Fruit fly (Drosophila melanogaster) whole organism, embryonic: ENCODE results near the gene mwh.

Experiments
- B-H2 ChIP-seq: fragments of 200-800 bp; sonication (Bioruptor generic); optimal IDR thresholded peaks from 2 replicates; lab custom pipeline; 2018; ENCODE audit warnings: missing biosample characterization, mild to moderate bottlenecking, missing genetic modification characterization
- CG10565 ChIP-seq: fragments of 200-800 bp; sonication (Bioruptor generic); optimal IDR thresholded peaks from 3 replicates; lab custom pipeline; 2016; ENCODE audit warnings: missing biosample characterization, mild to moderate bottlenecking, missing genetic modification characterization
- CG5245 ChIP-seq: fragments of 200-800 bp; sonication (Bioruptor generic); optimal IDR thresholded peaks from 3 replicates; lab custom pipeline; 2016; ENCODE audit warnings: missing biosample characterization, missing genetic modification characterization
- CG6854 ChIP-seq: fragments of 200-800 bp; sonication (Bioruptor generic); optimal IDR thresholded peaks from 3 replicates; lab custom pipeline; 2017; ENCODE audit warnings: missing biosample characterization, mild to moderate bottlenecking, missing genetic modification characterization
- CkIIα-i1 ChIP-seq: fragments of 200-800 bp; sonication (Bioruptor generic); IDR thresholded peaks from 2 replicates; pipeline ENCODE4 v1.3.6; 2022; ENCODE audit warnings: missing biosample characterization, missing genetic modification characterization
- Jarid2 ChIP-seq: fragments of 200-800 bp; sonication (Bioruptor generic); optimal IDR thresholded peaks from 3 replicates; lab custom pipeline; 2017; ENCODE audit warnings: mild to moderate bottlenecking, missing biosample characterization, missing genetic modification reagents, missing genetic modification characterization
- Ssrp ChIP-seq: fragments of 200-800 bp; sonication (Bioruptor generic); optimal IDR thresholded peaks from 2 replicates; lab custom pipeline; 2018; ENCODE audit warnings: missing biosample characterization, mild to moderate bottlenecking, missing genetic modification characterization, moderate library complexity
- lola ChIP-seq, 3 experiments: fragments of >200 bp in 2 of 3; fragments of 200-800 bp in 1 of 3; sonication (Bioruptor generic) in 1 of 3; optimal IDR thresholded peaks; 2 replicates each; lab custom pipeline; 2017 to 2019; ENCODE audit warnings: missing biosample characterization in 3 of 3, missing genetic modification characterization in 3 of 3, mild to moderate bottlenecking in 1 of 3, moderate library complexity in 1 of 3
- pum ChIP-seq: fragments of 200-800 bp; sonication (Bioruptor generic); optimal IDR thresholded peaks from 2 replicates; lab custom pipeline; 2016; ENCODE audit warnings: missing biosample characterization, missing genetic modification characterization
- schlank ChIP-seq: fragments of 200-800 bp; sonication (Bioruptor generic); optimal IDR thresholded peaks from 2 replicates; lab custom pipeline; 2018; ENCODE audit warnings: missing biosample characterization, mild to moderate bottlenecking, missing genetic modification characterization
- tap ChIP-seq: fragments of 200-800 bp; optimal IDR thresholded peaks from 3 replicates; lab custom pipeline; 2019; ENCODE audit warnings: missing biosample characterization, mild to moderate bottlenecking, missing genetic modification characterization, moderate library complexity
- tup ChIP-seq: fragments of 200-800 bp; sonication (Bioruptor generic); optimal IDR thresholded peaks from 2 replicates; lab custom pipeline; 2016; ENCODE audit warnings: missing biosample characterization, mild to moderate bottlenecking, missing genetic modification characterization, moderate library complexity

DNA sequence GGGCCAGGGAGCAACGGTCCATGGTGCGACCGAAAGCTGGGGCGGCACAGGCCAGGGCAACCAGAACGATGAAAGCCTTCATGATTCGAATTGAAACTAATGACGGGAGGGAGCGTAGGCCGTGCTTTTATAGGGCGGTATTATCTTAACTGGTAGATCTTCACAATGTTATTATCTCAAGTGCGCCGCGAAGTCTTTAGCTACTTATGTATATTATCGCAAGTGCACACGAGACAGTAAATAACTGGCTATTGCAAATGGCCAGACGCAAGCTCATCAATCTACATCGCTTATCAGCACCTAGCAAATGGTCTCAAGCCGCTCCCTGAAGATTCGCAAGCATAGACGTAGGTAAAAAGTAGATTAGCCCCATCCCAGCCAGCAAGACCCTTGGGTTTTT is 10.5 kb downstream of the mwh start, which contains the start of gene LysD:
- no peak for TF ChIP-seq Jarid2
- TF ChIP-seq tap (tag; lab: Kevin White, UChicago): no peak
- no peak for TF ChIP-seq CG5245 (GFP tag; lab: Kevin White, UChicago)
- no peak for TF ChIP-seq tup (GFP tag; lab: Kevin White, UChicago)
- TF ChIP-seq lola (GFP tag; optimal IDR thresholded peaks at IDR 0.05; lab: Kevin White, UChicago): no peak
- TF ChIP-seq Ssrp: no peak
- no peak for TF ChIP-seq CG6854 (GFP tag; lab: Kevin White, UChicago)
- no peak for TF ChIP-seq CG10565 (GFP tag; lab: Kevin White, UChicago)
- no peak for TF ChIP-seq schlank (tag; lab: Kevin White, UChicago)
- TF ChIP-seq CkIIα-i1 (GFP tag; lab: Robert Waterston, UW): no peak
- no peak for TF ChIP-seq B-H2 (GFP tag; lab: Kevin White, UChicago)
- TF ChIP-seq pum (GFP tag; lab: Kevin White, UChicago): no peak
